Worm (Caenorhabditis elegans) whole organism, early embryonic: ENCODE measurements around the gene piga-1.

Source experiments
- B0310.2 ChIP-seq: sonication (generic microtip); optimal IDR thresholded peaks from 2 replicates; lab custom pipeline; 2016; ENCODE audit warnings: mild to moderate bottlenecking, missing genetic modification characterization, missing compliant biosample characterization
- F13C5.2 ChIP-seq: sonication (generic microtip); optimal IDR thresholded peaks from 2 replicates; lab custom pipeline; 2017; ENCODE audit warnings: mild to moderate bottlenecking, missing genetic modification characterization, inconsistent platforms, missing compliant biosample characterization
- ama-1 ChIP-seq: fragments of 150-350 bp; optimal IDR thresholded peaks from 2 replicates; lab custom pipeline; 2014
- ceh-36 ChIP-seq: sonication (generic microtip); optimal IDR thresholded peaks from 2 replicates; lab custom pipeline; 2016; ENCODE audit warnings: missing genetic modification characterization, inconsistent platforms, missing compliant biosample characterization
- flt-1 ChIP-seq: fragments of 200-800 bp; sonication (Bioruptor generic); IDR thresholded peaks from 2 replicates; pipeline ENCODE4 v1.3.6; 2022; ENCODE audit warnings: missing genetic modification characterization, missing compliant biosample characterization
- hmbx-1 ChIP-seq: sonication (generic microtip); optimal IDR thresholded peaks from 2 replicates; lab custom pipeline; 2016; ENCODE audit warnings: mild to moderate bottlenecking, missing genetic modification characterization, missing compliant biosample characterization
- hmg-4 ChIP-seq: fragments of 200-800 bp; sonication (Bioruptor generic); optimal IDR thresholded peaks from 2 replicates; lab custom pipeline; 2018; ENCODE audit warnings: mild to moderate bottlenecking, missing genetic modification characterization, missing compliant biosample characterization
- scrt-1 ChIP-seq: fragments of 200-800 bp; sonication (Bioruptor generic); IDR thresholded peaks from 2 replicates; pipeline ENCODE4 v1.3.6; 2022; ENCODE audit warnings: missing genetic modification characterization, missing compliant biosample characterization
- tbx-11 ChIP-seq: fragments of 200-800 bp; sonication (Bioruptor generic); IDR thresholded peaks from 2 replicates; pipeline ENCODE4 v1.3.6; 2022; ENCODE audit warnings: missing genetic modification characterization, missing compliant biosample characterization
- tbx-37 ChIP-seq: fragments of 200-800 bp; sonication (Bioruptor generic); conservative IDR thresholded peaks from 2 replicates; pipeline ENCODE4 v1.3.6; 2022; ENCODE audit warnings: missing genetic modification reagents, missing genetic modification characterization, missing compliant biosample characterization
- tra-4 ChIP-seq: sonication (generic microtip); optimal IDR thresholded peaks from 2 replicates; lab custom pipeline; 2017; ENCODE audit warnings: missing genetic modification characterization, missing compliant biosample characterization

The piga-1 gene

DNA sequence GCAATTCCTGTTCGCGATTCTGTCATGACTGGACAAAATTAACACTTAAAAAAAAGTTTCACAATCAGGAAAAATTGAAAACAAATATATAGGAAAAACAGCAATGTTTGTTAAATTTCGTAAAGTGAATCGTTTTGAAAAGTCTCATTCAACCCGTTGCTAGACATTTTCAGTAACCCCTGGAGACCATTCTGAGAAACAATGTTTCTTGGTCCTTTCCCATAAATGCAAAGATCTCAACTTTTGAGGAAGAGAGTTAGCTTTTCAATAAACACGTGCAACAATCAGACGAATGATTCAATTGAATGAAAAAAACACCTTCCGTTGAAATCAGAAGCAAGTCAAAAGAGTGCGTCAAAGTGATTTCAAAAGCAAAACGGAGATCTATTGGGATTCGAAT is 51.4 kb downstream of the piga-1 start, which contains the start of gene F28C6.9:
TSS of gene F28C6.9 (minus strand) at position 101 of the 400 bp plus-strand sequence.
- TF ChIP-seq ceh-36 (no peak), F13C5.2 (no peak), tra-4 (tag; lab: Kevin White, UChicago) (no peak), flt-1 (no peak), hmbx-1 (tag; lab: Kevin White, UChicago) (no peak), hmg-4 (GFP tag; lab: Kevin White, UChicago) (no peak), ama-1 (lab: Kevin White, UChicago) (no peak), tbx-37 (GFP tag; lab: Robert Waterston, UW) (no peak), tbx-11 (GFP tag; lab: Robert Waterston, UW) (no peak), B0310.2 (tag; lab: Kevin White, UChicago) (no peak), scrt-1 (GFP tag; lab: Robert Waterston, UW) (no peak)
